Worm (Caenorhabditis elegans) whole organism, L4/young adult: ENCODE results near the gene pitr-4.

Source experiments
- W03F9.2 ChIP-seq: fragments of 150-350 bp; optimal IDR thresholded peaks from 2 replicates; lab custom pipeline; 2014; ENCODE audit warnings: missing biosample characterization, missing genetic modification characterization
- dao-5 ChIP-seq: sonication (generic microtip); optimal IDR thresholded peaks from 2 replicates; lab custom pipeline; 2016; ENCODE audit warnings: missing genotype, missing genetic modification characterization, moderate library complexity, missing compliant biosample characterization
- him-1 ChIP-seq: sonication (generic microtip); optimal IDR thresholded peaks from 2 replicates; lab custom pipeline; 2016; ENCODE audit warnings: missing genotype, missing genetic modification reagents, missing genetic modification characterization, missing compliant biosample characterization

DNA sequence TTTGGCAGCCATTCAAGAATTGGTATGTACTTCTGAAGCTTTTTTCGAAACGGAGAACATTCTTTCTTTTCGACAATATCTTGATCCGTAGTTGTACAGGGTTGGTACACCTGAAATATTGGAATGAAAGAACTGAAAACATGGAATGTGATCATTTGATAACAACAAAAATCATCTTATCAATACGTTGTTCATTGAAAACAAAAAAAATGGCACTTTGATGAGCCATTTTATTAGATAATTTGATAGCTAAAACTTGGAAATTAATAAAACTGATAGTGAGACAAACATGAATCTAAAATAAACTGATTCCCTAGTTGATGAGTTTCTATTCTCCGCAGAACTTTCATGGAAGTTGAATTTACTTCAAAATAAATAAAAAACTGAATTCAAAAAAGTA lies 11.1 kb upstream of the pitr-4 start:
- TF ChIP-seq W03F9.2 (tag; lab: Kevin White, UChicago) = no peak
- TF ChIP-seq him-1 (tag; lab: Kevin White, UChicago) = no peak
- TF ChIP-seq dao-5 (tag; lab: Kevin White, UChicago) = no peak
